Fruit fly (Drosophila melanogaster) whole organism, wandering third instar larva: Measurements from ENCODE around the gene gnu.

Experiments used
- Abd-B ChIP-seq: fragments of >200 bp; optimal IDR thresholded peaks from 2 replicates; lab custom pipeline; 2017; ENCODE audit warnings: missing biosample characterization, missing genetic modification characterization
- CrebA ChIP-seq: fragments of 200-800 bp; sonication (Bioruptor generic); optimal IDR thresholded peaks from 2 replicates; lab custom pipeline; 2016; ENCODE audit warnings: missing biosample characterization, mild to moderate bottlenecking, missing genetic modification characterization, borderline replicate concordance
- Dfd ChIP-seq: fragments of >200 bp; optimal IDR thresholded peaks from 2 replicates; lab custom pipeline; 2017; ENCODE audit warnings: missing biosample characterization, missing genetic modification characterization
- Dif ChIP-seq: fragments of 200-275, 200-300 bp; sonication (Bioruptor generic); optimal IDR thresholded peaks from 2 replicates; lab custom pipeline; 2018; ENCODE audit warnings: missing biosample characterization, missing genetic modification characterization; ENCODE audit not compliant: partially characterized antibody
- GATAd ChIP-seq: sonication (Bioruptor generic); optimal IDR thresholded peaks from 2 replicates; lab custom pipeline; 2016; ENCODE audit warnings: missing biosample characterization, missing genetic modification characterization
- HLH106 ChIP-seq: fragments of 200-800 bp; optimal IDR thresholded peaks from 3 replicates; lab custom pipeline; 2019; ENCODE audit warnings: missing biosample characterization, mild to moderate bottlenecking, missing genetic modification characterization, moderate library complexity
- Hnf4 ChIP-seq: fragments of 200-800 bp; sonication (Bioruptor generic); optimal IDR thresholded peaks from 2 replicates; lab custom pipeline; 2016; ENCODE audit warnings: missing biosample characterization, mild to moderate bottlenecking, missing genetic modification characterization
- Hr78 ChIP-seq: fragments of >200 bp; optimal IDR thresholded peaks from 2 replicates; lab custom pipeline; 2017; ENCODE audit warnings: missing biosample characterization, missing genetic modification characterization
- Hr83 ChIP-seq: fragments of 200-300 bp; sonication (Bioruptor generic); optimal IDR thresholded peaks from 2 replicates; lab custom pipeline; 2016; ENCODE audit warnings: missing biosample characterization, mild to moderate bottlenecking, missing genetic modification characterization, moderate library complexity; ENCODE audit not compliant: poor library complexity, severe bottlenecking
- Jra ChIP-seq: sonication (Bioruptor generic); optimal IDR thresholded peaks from 2 replicates; lab custom pipeline; 2016; ENCODE audit warnings: missing biosample characterization, missing genetic modification characterization
- Mio ChIP-seq: sonication (Bioruptor generic); optimal IDR thresholded peaks from 2 replicates; lab custom pipeline; 2016; ENCODE audit warnings: missing biosample characterization, missing genetic modification characterization
- N ChIP-seq: fragments of >200 bp; optimal IDR thresholded peaks from 2 replicates; lab custom pipeline; 2018; ENCODE audit warnings: missing biosample characterization, missing external identifiers, missing genetic modification characterization
- Rel ChIP-seq, 2 experiments: fragments of 200-800 bp; sonication (Bioruptor generic) in 1 of 2; optimal IDR thresholded peaks; 2 replicates in 1 of 2; 3 replicates in 1 of 2; lab custom pipeline; 2016 to 2019; ENCODE audit warnings: mild to moderate bottlenecking in 2 of 2, missing biosample characterization in 2 of 2, missing genetic modification characterization in 2 of 2, moderate library complexity in 1 of 2
- Sp1 ChIP-seq: fragments of 200-800 bp; sonication (Bioruptor generic); optimal IDR thresholded peaks from 3 replicates; lab custom pipeline; 2019; ENCODE audit warnings: missing biosample characterization, mild to moderate bottlenecking, missing genetic modification characterization, moderate library complexity
- Vsx2 ChIP-seq: fragments of 200-300, 225-300 bp; sonication (Bioruptor generic); optimal IDR thresholded peaks from 2 replicates; lab custom pipeline; 2018; ENCODE audit warnings: missing biosample characterization, missing genetic modification characterization; ENCODE audit not compliant: partially characterized antibody
- br ChIP-seq: fragments of 200-800 bp; sonication (Bioruptor generic); optimal IDR thresholded peaks from 2 replicates; lab custom pipeline; 2016; ENCODE audit warnings: missing biosample characterization, missing genetic modification characterization
- brk ChIP-seq: fragments of 200-800 bp; sonication (Bioruptor generic); optimal IDR thresholded peaks from 2 replicates; lab custom pipeline; 2016; ENCODE audit warnings: missing biosample characterization, mild to moderate bottlenecking, missing genetic modification characterization
- dmrt93B ChIP-seq: fragments of 200-800 bp; sonication (Bioruptor generic); optimal IDR thresholded peaks from 2 replicates; lab custom pipeline; 2018; ENCODE audit warnings: missing biosample characterization, mild to moderate bottlenecking, missing genetic modification characterization
- dsf ChIP-seq: sonication (Bioruptor generic); optimal IDR thresholded peaks from 2 replicates; lab custom pipeline; 2016; ENCODE audit warnings: missing biosample characterization, missing genetic modification characterization, borderline replicate concordance
- ey ChIP-seq: fragments of 200-800 bp; sonication (Bioruptor generic); optimal IDR thresholded peaks from 2 replicates; lab custom pipeline; 2016; ENCODE audit warnings: missing biosample characterization, missing genetic modification characterization
- h ChIP-seq: fragments of 200-800 bp; sonication (Bioruptor generic); optimal IDR thresholded peaks from 3 replicates; lab custom pipeline; 2016; ENCODE audit warnings: missing biosample characterization, mild to moderate bottlenecking, missing genetic modification characterization
- jim ChIP-seq: fragments of 175-275, 200-325 bp; sonication (Bioruptor generic); optimal IDR thresholded peaks from 2 replicates; lab custom pipeline; 2016; ENCODE audit warnings: missing biosample characterization, mild to moderate bottlenecking, missing genetic modification characterization
- lola ChIP-seq: fragments of >200 bp; optimal IDR thresholded peaks from 2 replicates; lab custom pipeline; 2017; ENCODE audit warnings: missing biosample characterization, missing genetic modification characterization
- pan ChIP-seq: fragments of >200 bp; optimal IDR thresholded peaks from 2 replicates; lab custom pipeline; 2017
- psq ChIP-seq: fragments of 200-800 bp; sonication (Bioruptor generic); optimal IDR thresholded peaks from 3 replicates; lab custom pipeline; 2017; ENCODE audit warnings: missing biosample characterization, mild to moderate bottlenecking, missing genetic modification characterization, moderate library complexity
- rgr ChIP-seq: fragments of 200-800 bp; sonication (Bioruptor generic); optimal IDR thresholded peaks from 3 replicates; lab custom pipeline; 2016; ENCODE audit warnings: missing biosample characterization, mild to moderate bottlenecking, missing genetic modification characterization
- sage ChIP-seq: fragments of 200-800 bp; sonication (Bioruptor generic); optimal IDR thresholded peaks from 2 replicates; lab custom pipeline; 2016; ENCODE audit warnings: missing biosample characterization, mild to moderate bottlenecking, missing genetic modification characterization
- sv ChIP-seq: fragments of 200-800 bp; sonication (Bioruptor generic); optimal IDR thresholded peaks from 3 replicates; lab custom pipeline; 2016; ENCODE audit warnings: missing biosample characterization, missing genetic modification characterization
- tai ChIP-seq: sonication (Bioruptor generic); optimal IDR thresholded peaks from 2 replicates; lab custom pipeline; 2016; ENCODE audit warnings: missing biosample characterization, missing genetic modification characterization
- usp ChIP-seq: fragments of >200 bp; optimal IDR thresholded peaks from 2 replicates; lab custom pipeline; 2017; ENCODE audit warnings: missing biosample characterization, missing genetic modification characterization
- woc ChIP-seq: sonication (Bioruptor generic); optimal IDR thresholded peaks from 2 replicates; lab custom pipeline; 2016; ENCODE audit warnings: missing biosample characterization, mild to moderate bottlenecking, missing genetic modification characterization

Gene gnu

dm6 chr3L:14803236-14803635, at the start of gene gnu:
Gene gnu, minus strand, starts transcription at chr3L:14803360.
- TF ChIP-seq brk (GFP tag; lab: Kevin White, UChicago) (no peak), sv (GFP tag; lab: Kevin White, UChicago) (no peak), Vsx2 (no peak), tai (GFP tag; lab: Kevin White, UChicago) (no peak), Hr78 (GFP tag; lab: Kevin White, UChicago) (no peak), HLH106 (tag; lab: Kevin White, UChicago) (no peak), woc (GFP tag; lab: Kevin White, UChicago) (no peak), usp (GFP tag; lab: Kevin White, UChicago) (no peak), br (GFP tag; lab: Kevin White, UChicago) (no peak), h (GFP tag; lab: Kevin White, UChicago) (no peak), Rel (GFP tag; optimal IDR thresholded peaks at IDR 0.05; lab: Kevin White, UChicago) (no peak), Rel (tag; optimal IDR thresholded peaks at IDR 0.05; lab: Kevin White, UChicago) (no peak), lola (no peak), Hr83 (GFP tag; lab: Kevin White, UChicago) (no peak), GATAd (GFP tag; lab: Kevin White, UChicago) (no peak), Jra (GFP tag; lab: Kevin White, UChicago) (no peak), ey (GFP tag; lab: Kevin White, UChicago) (no peak), N (GFP tag; lab: Kevin White, UChicago) (no peak), dmrt93B (no peak)

- TF ChIP-seq N (GFP tag; lab: Kevin White, UChicago) (no peak), lola (no peak), sv (GFP tag; lab: Kevin White, UChicago) (no peak), dsf (no peak), HLH106 (tag; lab: Kevin White, UChicago) (no peak), Hnf4 (GFP tag; lab: Kevin White, UChicago) (no peak), usp (GFP tag; lab: Kevin White, UChicago) (no peak), Hr78 (GFP tag; lab: Kevin White, UChicago) (no peak), Dfd (no peak), CrebA (GFP tag; lab: Kevin White, UChicago) (no peak), woc (GFP tag; lab: Kevin White, UChicago) (no peak), sage (GFP tag; lab: Kevin White, UChicago) (no peak), Dif (GFP tag; lab: Kevin White, UChicago) (no peak), Rel (GFP tag; optimal IDR thresholded peaks at IDR 0.05; lab: Kevin White, UChicago) (no peak), Rel (tag; optimal IDR thresholded peaks at IDR 0.05; lab: Kevin White, UChicago) (no peak), tai (GFP tag; lab: Kevin White, UChicago) (no peak), Hr83 (GFP tag; lab: Kevin White, UChicago) (no peak), jim (no peak), pan (lab: Kevin White, UChicago) (no peak), Abd-B (GFP tag; lab: Kevin White, UChicago) (no peak), Vsx2 (no peak)
These were observed 44.3 kb upstream of the gnu start for dm6 chr3L:14847415-14847814.

- TF ChIP-seq woc (GFP tag; lab: Kevin White, UChicago) (no peak), N (GFP tag; lab: Kevin White, UChicago) (no peak), jim (no peak), dmrt93B (no peak), HLH106 (tag; lab: Kevin White, UChicago) (no peak), sage (GFP tag; lab: Kevin White, UChicago) (no peak), Hr78 (GFP tag; lab: Kevin White, UChicago) (no peak), Mio (no peak), Rel (GFP tag; optimal IDR thresholded peaks at IDR 0.05; lab: Kevin White, UChicago) (no peak), Rel (tag; optimal IDR thresholded peaks at IDR 0.05; lab: Kevin White, UChicago) (no peak), rgr (GFP tag; lab: Kevin White, UChicago) (no peak), sv (GFP tag; lab: Kevin White, UChicago) (no peak), psq (no peak), pan (lab: Kevin White, UChicago) (no peak)
These were observed 19.2 kb upstream of the gnu start for dm6 chr3L:14822364-14822763.

- TF ChIP-seq brk (GFP tag; lab: Kevin White, UChicago) = no peak
- TF ChIP-seq dmrt93B = no peak
These were observed 18.0 kb upstream of the gnu start for dm6 chr3L:14821133-14821532.

dm6 chr3L:14816666-14817065, 13.5 kb upstream of the gnu start:
- TF ChIP-seq Sp1 (GFP tag; lab: Kevin White, UChicago) = no peak
- no peak for TF ChIP-seq ey (GFP tag; lab: Kevin White, UChicago)
- TF ChIP-seq, all 38 proteins: peak for 0
